Worm (Caenorhabditis elegans): ENCODE data around the gene F32A5.8.

F32A5.8 gene

ce11 chrII:7210187-7210586, 45.7 kb upstream of the F32A5.8 start, which contains the start of gene E04F6.15 (continued):
- TF ChIP-seq sea-2 (GFP tag; IDR thresholded peaks at IDR 0.05), result no peak
- TF ChIP-seq nhr-179 (tag; optimal IDR thresholded peaks at IDR 0.05), result no peak
- no peak for TF ChIP-seq hrde-1 (tag; optimal IDR thresholded peaks at IDR 0.05; ENCODE audit: borderline replicate concordance)

- TF ChIP-seq mxl-1 (tag; optimal IDR thresholded peaks at IDR 0.05) (no peak), snpc-3.4 (tag; optimal IDR thresholded peaks at IDR 0.05) (no peak), snpc-1.1 (tag; optimal IDR thresholded peaks at IDR 0.05; ENCODE audit: insufficient read depth) (no peak), K12H6.12 (tag; optimal IDR thresholded peaks at IDR 0.05) (no peak), mes-4 (tag; optimal IDR thresholded peaks at IDR 0.05) (no peak), F33H1.4 (GFP tag; IDR thresholded peaks at IDR 0.05) (no peak), tlf-1 (GFP tag; optimal IDR thresholded peaks at IDR 0.05) (no peak), B0261.1 (tag; optimal IDR thresholded peaks at IDR 0.05) (no peak), Y95B8A.8 (GFP tag; IDR thresholded peaks at IDR 0.05) (no peak), madf-10 (tag; optimal IDR thresholded peaks at IDR 0.05) (no peak), ceh-27 (GFP tag; optimal IDR thresholded peaks at IDR 0.05) (no peak), mcd-1 (GFP tag; IDR thresholded peaks at IDR 0.05) (no peak), lin-54 (GFP tag; optimal IDR thresholded peaks at IDR 0.05) (no peak), cebp-1 (GFP tag; IDR thresholded peaks at IDR 0.05) (no peak), cebp-1 (tag; optimal IDR thresholded peaks at IDR 0.05) (no peak), lsy-27 (tag; optimal IDR thresholded peaks at IDR 0.05; ENCODE audit: borderline replicate concordance, insufficient read depth) (no peak), egl-18 (GFP tag; IDR thresholded peaks at IDR 0.05) (no peak), sdz-38 (tag; optimal IDR thresholded peaks at IDR 0.05) (no peak), sea-2 (GFP tag; IDR thresholded peaks at IDR 0.05) (no peak), nhr-80 (tag; optimal IDR thresholded peaks at IDR 0.05) (no peak)
Measured at ce11 chrII:7211280-7211679, 44.6 kb upstream of the F32A5.8 start, which contains the start of gene E04F6.8. E04F6.8 (minus strand) TSS chrII:7211380.

- TF ChIP-seq F33H1.4 (GFP tag; IDR thresholded peaks at IDR 0.05) (no peak), F49E8.2 (tag; optimal IDR thresholded peaks at IDR 0.05; ENCODE audit: insufficient read depth) (no peak), nfyb-1 (GFP tag; IDR thresholded peaks at IDR 0.05) (no peak), attf-6 (GFP tag; IDR thresholded peaks at IDR 0.05) (no peak), F57A8.1 (GFP tag; optimal IDR thresholded peaks at IDR 0.05) (no peak), cebp-1 (GFP tag; IDR thresholded peaks at IDR 0.05) (no peak), cebp-1 (tag; optimal IDR thresholded peaks at IDR 0.05) (no peak), ccch-3 (GFP tag; optimal IDR thresholded peaks at IDR 0.05) (no peak), lin-26 (GFP tag; IDR thresholded peaks at IDR 0.05) (no peak), Y56A3A.18 (GFP tag; IDR thresholded peaks at IDR 0.05) (no peak), B0336.3 (GFP tag; IDR thresholded peaks at IDR 0.05) (no peak), madf-6 (GFP tag; IDR thresholded peaks at IDR 0.05) (no peak), C06A6.2 (GFP tag; conservative IDR thresholded peaks at IDR 0.05) (no peak), madf-3 (GFP tag; IDR thresholded peaks at IDR 0.05) (no peak), mel-28 (tag; optimal IDR thresholded peaks at IDR 0.05; ENCODE audit: borderline replicate concordance) (no peak), ceh-40 (GFP tag; IDR thresholded peaks at IDR 0.05) (no peak), mes-4 (tag; optimal IDR thresholded peaks at IDR 0.05) (no peak), snpc-4 (GFP tag; optimal IDR thresholded peaks at IDR 0.05) (no peak), snpc-4 (tag; optimal IDR thresholded peaks at IDR 0.05) (no peak), ZK185.1 (tag; optimal IDR thresholded peaks at IDR 0.05; ENCODE audit: poor library complexity, severe bottlenecking) (no peak)
Measured at ce11 chrII:7212059-7212458, 43.9 kb upstream of the F32A5.8 start, which contains the start of gene E04F6.9. E04F6.9 (minus strand) TSS chrII:7212159.

Measured in whole organism, young adult.